Fruit fly (Drosophila melanogaster): ENCODE results near the gene Hmgcr.

Gene Hmgcr

dm6 chr3R:23788406-23789021 is 55.4 kb downstream of the Hmgcr start (continued):
- TF ChIP-seq CG32767 (GFP tag; IDR thresholded peaks at IDR 0.05) (no peak), tgo (GFP tag; IDR thresholded peaks at IDR 0.05) (no peak), CG15601 (tag; optimal IDR thresholded peaks at IDR 0.05) (no peak), CG6654 (GFP tag; optimal IDR thresholded peaks at IDR 0.05) (no peak), CG18764 (GFP tag; optimal IDR thresholded peaks at IDR 0.05) (no peak), ERR (GFP tag; optimal IDR thresholded peaks at IDR 0.05) (no peak), lov (optimal IDR thresholded peaks at IDR 0.05) (no peak), lov (GFP tag; IDR thresholded peaks at IDR 0.05) (no peak), en (GFP tag; optimal IDR thresholded peaks at IDR 0.05) (no peak), hkb (optimal IDR thresholded peaks at IDR 0.05) (no peak), hkb (GFP tag; IDR thresholded peaks at IDR 0.05) (no peak), CG7357 (GFP tag; IDR thresholded peaks at IDR 0.05) (no peak), ro (GFP tag; IDR thresholded peaks at IDR 0.05) (no peak), abd-A (tag; optimal IDR thresholded peaks at IDR 0.05) (no peak), jing (GFP tag; optimal IDR thresholded peaks at IDR 0.05) (no peak), Med (GFP tag) (peak; percentile 83), Mrtf (GFP tag; IDR thresholded peaks at IDR 0.05) (no peak), CG4404 (GFP tag; IDR thresholded peaks at IDR 0.05) (no peak), CG6854 (GFP tag; optimal IDR thresholded peaks at IDR 0.05) (no peak), ato (GFP tag; IDR thresholded peaks at IDR 0.05; ENCODE audit: partially characterized antibody) (no peak), org-1 (GFP tag; optimal IDR thresholded peaks at IDR 0.05) (no peak), caup (GFP tag; optimal IDR thresholded peaks at IDR 0.05; ENCODE audit: severe bottlenecking) (no peak), nerfin-2 (GFP tag; IDR thresholded peaks at IDR 0.05; ENCODE audit: partially characterized antibody) (no peak), slbo (GFP tag; IDR thresholded peaks at IDR 0.05) (no peak), Hey (tag; optimal IDR thresholded peaks at IDR 0.05) (no peak), Ravus (GFP tag; IDR thresholded peaks at IDR 0.05) (no peak), CG43689 (GFP tag; IDR thresholded peaks at IDR 0.05) (no peak), kay (GFP tag; optimal IDR thresholded peaks at IDR 0.05) (no peak), esg (GFP tag; conservative IDR thresholded peaks at IDR 0.05) (no peak), gcm (GFP tag; optimal IDR thresholded peaks at IDR 0.05) (no peak), Six4 (GFP tag; optimal IDR thresholded peaks at IDR 0.05) (no peak), gt (GFP tag; IDR thresholded peaks at IDR 0.05) (no peak), CG8089 (GFP tag; optimal IDR thresholded peaks at IDR 0.05) (no peak), MTF-1 (GFP tag; optimal IDR thresholded peaks at IDR 0.05; ENCODE audit: borderline replicate concordance) (no peak), pita (GFP tag; optimal IDR thresholded peaks at IDR 0.05) (no peak), CG30403 (GFP tag; optimal IDR thresholded peaks at IDR 0.05) (no peak), CG10274 (GFP tag; optimal IDR thresholded peaks at IDR 0.05) (no peak), lola (GFP tag; optimal IDR thresholded peaks at IDR 0.05) (no peak), nmo (GFP tag; optimal IDR thresholded peaks at IDR 0.05) (no peak), ind (GFP tag; optimal IDR thresholded peaks at IDR 0.05) (no peak), row (GFP tag; IDR thresholded peaks at IDR 0.05) (peak; percentile 34; the same call in 1 of the 3 replicates), slou (GFP tag; optimal IDR thresholded peaks at IDR 0.05) (no peak), CG3407 (GFP tag; optimal IDR thresholded peaks at IDR 0.05) (no peak), Dip2 (GFP tag; IDR thresholded peaks at IDR 0.05) (no peak), CG31441 (GFP tag; IDR thresholded peaks at IDR 0.05) (peak; percentile 32; the same call in 1 of the 2 replicates), Meics (GFP tag; optimal IDR thresholded peaks at IDR 0.05) (peak; percentile 38), CG10565 (GFP tag; optimal IDR thresholded peaks at IDR 0.05) (no peak), Dbx (GFP tag; IDR thresholded peaks at IDR 0.05) (peak; percentile 16; the same call in 1 of the 3 replicates), Usf (GFP tag; optimal IDR thresholded peaks at IDR 0.05) (no peak), HmgZ (tag; optimal IDR thresholded peaks at IDR 0.05) (no peak), PHDP (tag; optimal IDR thresholded peaks at IDR 0.05) (no peak), CG10147 (GFP tag; optimal IDR thresholded peaks at IDR 0.05) (no peak)
